Fruit fly (Drosophila melanogaster) whole organism, pupa: ENCODE data around the gene Irbp.

Source experiments
- CG10348 ChIP-seq: fragments of 200-800 bp; sonication (Bioruptor generic); IDR thresholded peaks from 2 replicates; pipeline ENCODE4 v1.3.6; 2022; ENCODE audit warnings: missing biosample characterization, missing genetic modification characterization
- CG12605 ChIP-seq: fragments of 200-800 bp; sonication (Bioruptor generic); IDR thresholded peaks from 2 replicates; pipeline ENCODE4 v1.3.6; 2022; ENCODE audit warnings: missing biosample characterization, missing genetic modification characterization
- CG13204 ChIP-seq: fragments of 200-800 bp; sonication (Bioruptor generic); optimal IDR thresholded peaks from 2 replicates; lab custom pipeline; 2018; ENCODE audit warnings: missing biosample characterization, mild to moderate bottlenecking, missing genetic modification characterization, moderate library complexity
- CG14655 ChIP-seq: fragments of 200-800 bp; sonication (Bioruptor generic); optimal IDR thresholded peaks from 3 replicates; lab custom pipeline; 2017; ENCODE audit warnings: mild to moderate bottlenecking, missing biosample characterization, missing genetic modification reagents, missing genetic modification characterization
- CG15710 ChIP-seq: fragments of 200-800 bp; sonication (Bioruptor generic); optimal IDR thresholded peaks from 2 replicates; lab custom pipeline; 2018; ENCODE audit warnings: missing biosample characterization, mild to moderate bottlenecking, missing genetic modification characterization, moderate library complexity
- CG17806 ChIP-seq: fragments of 200-800 bp; sonication (Bioruptor generic); optimal IDR thresholded peaks from 2 replicates; lab custom pipeline; 2018; ENCODE audit warnings: missing biosample characterization, mild to moderate bottlenecking, missing genetic modification characterization, moderate library complexity
- CG32121 ChIP-seq: fragments of 200-800 bp; sonication (Bioruptor generic); IDR thresholded peaks from 2 replicates; pipeline ENCODE4 v1.3.6; 2022; ENCODE audit warnings: missing biosample characterization, missing genetic modification characterization
- CG34367 ChIP-seq: fragments of 200-800 bp; sonication (Bioruptor generic); optimal IDR thresholded peaks from 2 replicates; lab custom pipeline; 2018; ENCODE audit warnings: missing biosample characterization, mild to moderate bottlenecking, missing genetic modification characterization
- CG4496 ChIP-seq: fragments of 200-800 bp; sonication (Bioruptor generic); IDR thresholded peaks from 3 replicates; pipeline ENCODE4 v1.3.6; 2022; ENCODE audit warnings: missing biosample characterization, missing genetic modification characterization
- CG8159 ChIP-seq: fragments of 200-800 bp; sonication (Bioruptor generic); optimal IDR thresholded peaks from 3 replicates; lab custom pipeline; 2018; ENCODE audit warnings: missing biosample characterization, mild to moderate bottlenecking, missing genetic modification characterization, moderate library complexity
- CG8301 ChIP-seq: fragments of 200-800 bp; sonication (Bioruptor generic); optimal IDR thresholded peaks from 2 replicates; lab custom pipeline; 2018; ENCODE audit warnings: missing biosample characterization, mild to moderate bottlenecking, missing genetic modification characterization
- CG9948 ChIP-seq: fragments of 200-800 bp; sonication (Bioruptor generic); optimal IDR thresholded peaks from 2 replicates; lab custom pipeline; 2018; ENCODE audit warnings: missing biosample characterization, mild to moderate bottlenecking, missing genetic modification characterization, moderate library complexity
- D1 ChIP-seq: fragments of 200-800 bp; sonication (Bioruptor generic); optimal IDR thresholded peaks from 2 replicates; lab custom pipeline; 2018; ENCODE audit warnings: missing biosample characterization, mild to moderate bottlenecking, missing genetic modification characterization, moderate library complexity
- EcR ChIP-seq: fragments of 200-800 bp; sonication (Bioruptor generic); optimal IDR thresholded peaks from 3 replicates; lab custom pipeline; 2019; ENCODE audit warnings: missing biosample characterization, missing genetic modification characterization, mild to moderate bottlenecking, moderate library complexity, missing genetic modification reagents
- Ets98B ChIP-seq: fragments of 200-800 bp; sonication (Bioruptor generic); IDR thresholded peaks from 2 replicates; pipeline ENCODE4 v1.3.6; 2022; ENCODE audit warnings: missing biosample characterization, missing genetic modification characterization
- Pif1A ChIP-seq: fragments of 200-800 bp; sonication (Bioruptor generic); optimal IDR thresholded peaks from 3 replicates; lab custom pipeline; 2016; ENCODE audit warnings: missing biosample characterization, missing genetic modification characterization
- Pif1B ChIP-seq: fragments of 200-800 bp; sonication (Bioruptor generic); optimal IDR thresholded peaks from 3 replicates; lab custom pipeline; 2016; ENCODE audit warnings: missing biosample characterization, missing genetic modification characterization
- Snoo ChIP-seq: fragments of 200-800 bp; sonication (Bioruptor generic); optimal IDR thresholded peaks from 3 replicates; lab custom pipeline; 2017; ENCODE audit warnings: missing biosample characterization, mild to moderate bottlenecking, missing genetic modification characterization, inconsistent platforms
- fd96Ca ChIP-seq: fragments of 200-800 bp; sonication (Bioruptor generic); IDR thresholded peaks from 3 replicates; pipeline ENCODE4 v1.3.6; 2022; ENCODE audit warnings: missing biosample characterization, missing genetic modification characterization
- gl ChIP-seq: fragments of 200-800 bp; sonication (Bioruptor generic); optimal IDR thresholded peaks from 2 replicates; lab custom pipeline; 2018; ENCODE audit warnings: missing biosample characterization, mild to moderate bottlenecking, missing genetic modification characterization
- rn ChIP-seq: fragments of 200-800 bp; sonication (Bioruptor generic); IDR thresholded peaks from 2 replicates; pipeline ENCODE4 v1.3.6; 2022; ENCODE audit warnings: missing biosample characterization, missing genetic modification characterization

Irbp gene

dm6 chr3R:11402894-11403293 lies 7.0 kb upstream of the Irbp start:
- TF ChIP-seq CG13204 (GFP tag; lab: Kevin White, UChicago) = no peak
- no peak for TF ChIP-seq CG8301 (tag; lab: Kevin White, UChicago)
- no peak for TF ChIP-seq Pif1A
- TF ChIP-seq EcR (GFP tag; lab: Kevin White, UChicago) = no peak
- no peak for TF ChIP-seq CG34367
- no peak for TF ChIP-seq CG14655 (GFP tag; lab: Kevin White, UChicago)
- TF ChIP-seq gl = no peak
- TF ChIP-seq Ets98B (GFP tag; lab: Robert Waterston, UW) = no peak
- no peak for TF ChIP-seq CG17806 (tag; lab: Kevin White, UChicago)

- TF ChIP-seq Pif1B (GFP tag; lab: Kevin White, UChicago) (no peak), Ets98B (GFP tag; lab: Robert Waterston, UW) (no peak), Snoo (tag; lab: Kevin White, UChicago) (no peak), CG12605 (GFP tag; lab: Robert Waterston, UW) (no peak), CG9948 (tag; lab: Kevin White, UChicago) (no peak), CG15710 (no peak), CG8301 (tag; lab: Kevin White, UChicago) (no peak), CG32121 (GFP tag; lab: Robert Waterston, UW) (no peak), CG4496 (GFP tag; lab: Robert Waterston, UW) (no peak), Pif1A (no peak), fd96Ca (GFP tag; lab: Robert Waterston, UW) (no peak), CG17806 (tag; lab: Kevin White, UChicago) (no peak), gl (no peak)
These were observed 2.1 kb upstream of the Irbp start, which contains the start of gene mRpL40 for dm6 chr3R:11407733-11408134. TSS of gene mRpL40 (plus strand) at chr3R:11407918.

dm6 chr3R:11412371-11412770 lies 2.5 kb downstream of the Irbp start, which contains the start of gene Ipo9:
TSS of gene Ipo9 (plus strand) at chr3R:11412522.
- TF ChIP-seq CG14655 (GFP tag; lab: Kevin White, UChicago) = no peak
- TF ChIP-seq EcR (GFP tag; lab: Kevin White, UChicago) = no peak
- TF ChIP-seq CG12605 (GFP tag; lab: Robert Waterston, UW) = no peak
- TF ChIP-seq CG8159 = no peak
- TF ChIP-seq Pif1A = no peak
- TF ChIP-seq fd96Ca (GFP tag; lab: Robert Waterston, UW) = no peak
- no peak for TF ChIP-seq Ets98B (GFP tag; lab: Robert Waterston, UW)
- TF ChIP-seq CG10348 = no peak
- TF ChIP-seq gl = no peak
- no peak for TF ChIP-seq CG34367
- TF ChIP-seq CG13204 (GFP tag; lab: Kevin White, UChicago) = no peak
- no peak for TF ChIP-seq Pif1B (GFP tag; lab: Kevin White, UChicago)
- no peak for TF ChIP-seq CG17806 (tag; lab: Kevin White, UChicago)
- no peak for TF ChIP-seq Snoo (tag; lab: Kevin White, UChicago)
- no peak for TF ChIP-seq CG9948 (tag; lab: Kevin White, UChicago)
- TF ChIP-seq CG8301 (tag; lab: Kevin White, UChicago) = no peak
- TF ChIP-seq CG15710 = no peak
- TF ChIP-seq CG4496 (GFP tag; lab: Robert Waterston, UW) = no peak

DNA sequence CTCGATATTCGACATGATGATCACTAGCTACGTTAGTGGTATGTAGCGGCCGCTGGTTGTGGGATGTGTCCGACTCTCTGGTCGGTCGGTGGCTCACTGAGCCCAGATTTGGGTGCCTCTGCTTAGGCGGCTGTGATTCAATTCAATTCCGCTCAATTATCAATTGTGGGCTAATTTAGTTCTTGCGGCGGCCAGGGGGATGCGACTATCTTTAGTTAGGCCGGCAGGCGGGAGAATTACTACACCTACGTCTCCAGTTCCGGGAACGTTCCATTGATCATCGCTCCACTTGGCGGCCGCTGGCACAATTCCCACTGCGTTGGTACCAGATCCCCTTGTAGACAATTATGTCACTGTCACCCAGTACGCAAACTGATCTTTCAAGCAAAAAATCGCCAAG lies 8.7 kb downstream of the Irbp start, which contains the start of the genes bumpel and CG45676:
Gene bumpel (minus strand): TSS at position 101 of the 400 bp plus-strand sequence.
Gene CG45676 (plus strand): TSS at position 318 of the 400 bp plus-strand sequence.
- TF ChIP-seq D1 (no peak), CG17806 (tag; lab: Kevin White, UChicago) (no peak), fd96Ca (GFP tag; lab: Robert Waterston, UW) (no peak), Snoo (tag; lab: Kevin White, UChicago) (no peak), CG12605 (GFP tag; lab: Robert Waterston, UW) (no peak), Pif1A (no peak), rn (GFP tag; lab: Robert Waterston, UW) (no peak), CG32121 (GFP tag; lab: Robert Waterston, UW) (no peak), CG14655 (GFP tag; lab: Kevin White, UChicago) (no peak), CG4496 (GFP tag; lab: Robert Waterston, UW) (no peak), CG8301 (tag; lab: Kevin White, UChicago) (no peak)

dm6 chr3R:11421643-11422122 lies 11.8 kb downstream of the Irbp start, which contains the start of the genes ninaG and Sptz:
TSS of gene ninaG (minus strand) at chr3R:11421693.
TSS of gene Sptz (plus strand) at chr3R:11422092.
- TF ChIP-seq CG13204 (GFP tag; lab: Kevin White, UChicago) (no peak), EcR (GFP tag; lab: Kevin White, UChicago) (no peak), CG8301 (tag; lab: Kevin White, UChicago) (no peak), CG9948 (tag; lab: Kevin White, UChicago) (peak; percentile 85), CG14655 (GFP tag; lab: Kevin White, UChicago) (no peak), CG32121 (GFP tag; lab: Robert Waterston, UW) (peak; percentile 94), CG17806 (tag; lab: Kevin White, UChicago) (peak; percentile 85), gl (peak; percentile 64), CG34367 (peak; percentile 85), Pif1A (no peak), CG4496 (GFP tag; lab: Robert Waterston, UW) (peak; percentile 93), CG15710 (peak; percentile 88), CG10348 (peak; percentile 89), CG8159 (peak; percentile 88), CG12605 (GFP tag; lab: Robert Waterston, UW) (peak; percentile 79), fd96Ca (GFP tag; lab: Robert Waterston, UW) (peak; percentile 98), D1 (no peak), Snoo (tag; lab: Kevin White, UChicago) (peak; percentile 90), rn (GFP tag; lab: Robert Waterston, UW) (peak; percentile 92), Pif1B (GFP tag; lab: Kevin White, UChicago) (no peak), Ets98B (GFP tag; lab: Robert Waterston, UW) (peak; percentile 91)
